Fruit fly (Drosophila melanogaster): ENCODE data around the gene CG14947.

- TF ChIP-seq Dll (optimal IDR thresholded peaks at IDR 0.05) (no peak), usp (GFP tag; optimal IDR thresholded peaks at IDR 0.05) (no peak), pan (optimal IDR thresholded peaks at IDR 0.05) (no peak), psq (optimal IDR thresholded peaks at IDR 0.05) (no peak), CG8478 (optimal IDR thresholded peaks at IDR 0.05) (no peak), EcR (GFP tag; optimal IDR thresholded peaks at IDR 0.05) (no peak)
Measured at dm6 chr2L:12033890-12034289, 42.0 kb upstream of the CG14947 start, which contains the start of gene CG18788.
